Fruit fly (Drosophila melanogaster): ENCODE measurements around the gene Fie.
A peak's percentile ranks its signal among the peaks of the same experiment; 100 is the strongest.

Fie gene

dm6 chr3L:3856004-3856403 lies 36.4 kb upstream of the Fie start:
- no peak for TF ChIP-seq Abd-B (GFP tag; optimal IDR thresholded peaks at IDR 0.05)

DNA sequence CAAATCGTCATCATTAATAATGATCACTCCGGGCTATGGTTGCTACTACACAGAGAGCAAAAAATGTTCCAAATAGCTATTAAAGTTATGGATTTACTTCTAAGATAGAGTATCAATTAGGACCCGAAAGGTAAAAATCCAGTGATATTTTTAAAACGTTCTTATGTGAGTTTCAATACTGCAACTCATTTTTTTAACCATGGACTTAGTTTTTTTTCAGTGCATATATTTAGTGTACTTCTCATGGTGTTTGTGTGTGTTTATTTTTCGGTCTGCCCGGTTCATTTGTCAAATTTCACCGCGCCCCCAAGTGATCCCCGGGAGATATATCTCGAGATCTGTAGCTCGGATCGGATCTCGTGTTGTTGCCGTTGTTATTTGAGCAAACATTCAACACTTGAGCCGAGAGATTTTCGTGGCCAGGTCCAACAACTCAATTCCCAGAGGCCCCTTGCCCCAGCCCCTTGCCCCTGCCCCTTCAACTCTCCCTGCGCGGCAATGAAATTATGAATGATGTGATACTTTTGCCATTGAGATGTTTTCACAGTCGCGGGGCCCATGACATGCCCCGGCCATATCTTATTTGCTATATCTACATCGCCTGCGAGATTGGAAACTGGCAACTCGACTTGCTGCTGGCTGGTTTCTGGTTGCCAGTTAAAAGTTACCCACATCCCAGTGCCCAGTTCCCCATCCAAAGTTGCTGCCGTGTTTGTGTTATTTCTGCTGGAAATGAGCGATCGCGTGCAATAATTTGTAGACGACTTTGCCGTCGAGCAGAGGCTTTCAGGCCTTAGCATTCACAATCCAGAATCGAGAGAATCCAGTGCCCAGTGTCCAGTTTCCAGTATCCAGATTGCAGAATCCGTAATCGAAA lies 29.6 kb upstream of the Fie start:
- TF ChIP-seq rgr (GFP tag; optimal IDR thresholded peaks at IDR 0.05): peak; percentile 41
- peak; percentile 45 for TF ChIP-seq sv (GFP tag; optimal IDR thresholded peaks at IDR 0.05)
- no peak for TF ChIP-seq h (GFP tag; optimal IDR thresholded peaks at IDR 0.05)
- TF ChIP-seq fru (GFP tag; optimal IDR thresholded peaks at IDR 0.05): no peak
- TF ChIP-seq N (GFP tag; optimal IDR thresholded peaks at IDR 0.05): no peak
- TF ChIP-seq OdsH (GFP tag; optimal IDR thresholded peaks at IDR 0.05): peak; percentile 7
- TF ChIP-seq Hnf4 (GFP tag; optimal IDR thresholded peaks at IDR 0.05): no peak
- TF ChIP-seq usp (GFP tag; optimal IDR thresholded peaks at IDR 0.05): no peak
- no peak for TF ChIP-seq lola (GFP tag; optimal IDR thresholded peaks at IDR 0.05)
- TF ChIP-seq CG32264 (GFP tag; optimal IDR thresholded peaks at IDR 0.05): no peak

DNA sequence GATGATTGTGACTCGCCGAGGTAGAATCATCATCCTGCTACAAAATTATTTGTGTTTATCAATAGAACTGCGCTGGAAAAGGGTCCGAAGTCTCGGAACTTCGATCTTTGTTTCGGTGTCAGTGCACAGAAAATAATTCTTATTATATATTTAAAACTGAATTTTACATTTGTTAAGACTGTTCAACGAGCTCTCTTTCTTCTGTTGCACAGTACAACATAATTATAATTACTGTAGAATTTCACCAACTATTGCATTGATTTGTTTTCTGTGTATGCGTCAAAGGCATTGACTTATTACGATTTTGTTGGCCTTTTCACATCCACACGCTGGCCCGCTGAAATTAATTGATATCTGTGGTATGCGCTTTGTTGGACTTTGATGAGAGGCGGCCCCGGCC lies 28.9 kb upstream of the Fie start:
- TF ChIP-seq h (GFP tag; optimal IDR thresholded peaks at IDR 0.05) (peak; percentile 26), Dfd (GFP tag; optimal IDR thresholded peaks at IDR 0.05) (no peak), Hr83 (GFP tag; optimal IDR thresholded peaks at IDR 0.05; ENCODE audit: poor library complexity, severe bottlenecking) (no peak), Hnf4 (GFP tag; optimal IDR thresholded peaks at IDR 0.05) (no peak), dl (GFP tag; optimal IDR thresholded peaks at IDR 0.05; ENCODE audit: insufficient read depth in 1 of 2, partially characterized antibody in 2 of 2) (no peak), rgr (GFP tag; optimal IDR thresholded peaks at IDR 0.05) (peak; percentile 10), Abd-B (GFP tag; optimal IDR thresholded peaks at IDR 0.05) (no peak), foxo (GFP tag; optimal IDR thresholded peaks at IDR 0.05) (peak in 1 of 2 experiments; percentile 3), pan (optimal IDR thresholded peaks at IDR 0.05) (no peak), psq (GFP tag; optimal IDR thresholded peaks at IDR 0.05) (no peak), GATAd (GFP tag; optimal IDR thresholded peaks at IDR 0.05) (no peak), jim (GFP tag; optimal IDR thresholded peaks at IDR 0.05) (no peak), OdsH (GFP tag; optimal IDR thresholded peaks at IDR 0.05) (no peak), Dif (GFP tag; optimal IDR thresholded peaks at IDR 0.05; ENCODE audit: partially characterized antibody) (no peak), woc (GFP tag; optimal IDR thresholded peaks at IDR 0.05) (no peak), CG32264 (GFP tag; optimal IDR thresholded peaks at IDR 0.05) (no peak), Sp1 (GFP tag; optimal IDR thresholded peaks at IDR 0.05) (no peak), fru (GFP tag; optimal IDR thresholded peaks at IDR 0.05) (peak; percentile 28)

DNA sequence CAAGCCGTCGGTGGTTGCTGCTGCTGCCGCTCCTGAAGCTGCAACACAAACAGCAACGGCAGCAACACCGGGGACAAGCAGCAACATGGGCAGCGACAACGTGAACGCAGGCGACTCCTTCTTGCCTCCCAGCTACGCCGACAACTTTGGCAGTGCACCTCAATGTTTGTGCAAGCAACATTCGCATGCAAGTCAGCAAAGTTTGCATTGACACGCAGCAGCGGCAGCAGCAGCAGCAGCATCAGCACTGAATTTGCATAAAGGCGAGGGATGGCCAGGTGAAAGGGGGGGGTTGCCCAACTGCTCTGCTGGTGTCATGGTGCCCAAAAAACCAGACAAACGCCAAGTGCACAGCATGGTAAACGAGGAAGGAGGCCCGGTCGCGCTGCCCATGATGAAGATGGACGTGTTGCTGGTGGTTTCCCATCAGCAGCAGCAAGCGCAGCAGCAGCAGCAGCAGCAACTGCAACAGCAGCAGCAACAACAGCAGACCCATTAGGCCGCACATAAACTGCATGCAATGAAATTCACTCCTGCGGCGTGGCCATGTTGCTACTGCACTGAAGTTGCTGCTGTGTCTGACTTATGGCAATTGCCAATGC lies 27.0 kb upstream of the Fie start:
- TF ChIP-seq Sp1 (GFP tag; optimal IDR thresholded peaks at IDR 0.05) (no peak), psq (GFP tag; optimal IDR thresholded peaks at IDR 0.05) (no peak), Dfd (GFP tag; optimal IDR thresholded peaks at IDR 0.05) (peak; percentile 84)

- no peak for TF ChIP-seq woc (GFP tag; optimal IDR thresholded peaks at IDR 0.05)
- TF ChIP-seq Vsx2 (GFP tag; optimal IDR thresholded peaks at IDR 0.05; ENCODE audit: partially characterized antibody): no peak
- TF ChIP-seq pan (optimal IDR thresholded peaks at IDR 0.05): no peak
- no peak for TF ChIP-seq CG9705 (GFP tag; optimal IDR thresholded peaks at IDR 0.05)
- no peak for TF ChIP-seq sage (GFP tag; optimal IDR thresholded peaks at IDR 0.05)
- no peak for TF ChIP-seq psq (GFP tag; optimal IDR thresholded peaks at IDR 0.05)
- TF ChIP-seq h (GFP tag; optimal IDR thresholded peaks at IDR 0.05): no peak
- TF ChIP-seq Hnf4 (GFP tag; optimal IDR thresholded peaks at IDR 0.05): no peak
- TF ChIP-seq CG32264 (GFP tag; optimal IDR thresholded peaks at IDR 0.05): no peak
- no peak for TF ChIP-seq rgr (GFP tag; optimal IDR thresholded peaks at IDR 0.05)
- TF ChIP-seq Hr78 (GFP tag; optimal IDR thresholded peaks at IDR 0.05): no peak
- no peak for TF ChIP-seq tai (GFP tag; optimal IDR thresholded peaks at IDR 0.05)
- TF ChIP-seq Abd-B (GFP tag; optimal IDR thresholded peaks at IDR 0.05): no peak
- no peak for TF ChIP-seq lola (GFP tag; optimal IDR thresholded peaks at IDR 0.05)
- TF ChIP-seq dl (GFP tag; optimal IDR thresholded peaks at IDR 0.05; ENCODE audit: insufficient read depth in 1 of 2, partially characterized antibody in 2 of 2): no peak
- no peak for TF ChIP-seq brk (GFP tag; optimal IDR thresholded peaks at IDR 0.05)
- no peak for TF ChIP-seq GATAd (GFP tag; optimal IDR thresholded peaks at IDR 0.05)
- TF ChIP-seq N (GFP tag; optimal IDR thresholded peaks at IDR 0.05): no peak
- no peak for TF ChIP-seq Hr83 (GFP tag; optimal IDR thresholded peaks at IDR 0.05; ENCODE audit: poor library complexity, severe bottlenecking)
- no peak for TF ChIP-seq Mio (GFP tag; optimal IDR thresholded peaks at IDR 0.05)
Measured at dm6 chr3L:3866429-3866828, 25.9 kb upstream of the Fie start.
